Worm (Caenorhabditis elegans) whole organism, L1 larva: ENCODE data around the gene F47B10.3.

Experiments
- Y116A8C.19 ChIP-seq: sonication (generic microtip); optimal IDR thresholded peaks from 2 replicates; lab custom pipeline; 2016; ENCODE audit warnings: missing compliant biosample characterization, missing genetic modification characterization, borderline replicate concordance
- ceh-82 ChIP-seq, 3 experiments: fragments of 150-350 bp in 1 of 3; sonication (generic microtip) in 2 of 3; optimal IDR thresholded peaks; 2 replicates each; lab custom pipeline; 2014 to 2017; ENCODE audit warnings: missing biosample characterization in 3 of 3, missing genetic modification characterization in 3 of 3
- egl-27 ChIP-seq, 2 experiments: fragments of 150-350 bp in 1 of 2; sonication (generic microtip); optimal IDR thresholded peaks; 3 replicates each; lab custom pipeline; 2017 to 2018; ENCODE audit warnings: missing biosample characterization in 2 of 2, missing genetic modification characterization in 2 of 2, missing genetic modification reagents in 2 of 2
- elt-3 ChIP-seq, 6 experiments: fragments of 150-350 bp in 1 of 6; sonication (generic microtip); optimal IDR thresholded peaks; 2 replicates each; lab custom pipeline; 2017 to 2018; ENCODE audit warnings: missing biosample characterization in 6 of 6, missing genetic modification characterization in 6 of 6, inconsistent platforms in 1 of 6
- fkh-10 ChIP-seq: sonication (generic microtip); optimal IDR thresholded peaks from 2 replicates; lab custom pipeline; 2017; ENCODE audit warnings: missing biosample characterization, missing genetic modification reagents, missing genetic modification characterization
- nhr-237 ChIP-seq: fragments of 150-350 bp; optimal IDR thresholded peaks from 2 replicates; lab custom pipeline; 2014; ENCODE audit warnings: missing biosample characterization, missing genetic modification characterization
- nhr-76 ChIP-seq: sonication (generic microtip); optimal IDR thresholded peaks from 2 replicates; lab custom pipeline; 2017; ENCODE audit warnings: missing biosample characterization, missing genetic modification characterization
- pag-3 ChIP-seq: sonication (generic microtip); optimal IDR thresholded peaks from 2 replicates; lab custom pipeline; 2017; ENCODE audit warnings: missing genetic modification characterization, mild to moderate bottlenecking, missing compliant biosample characterization, antibody characterized with exemption, borderline replicate concordance; ENCODE audit not compliant: insufficient read depth
- snpc-4 ChIP-seq: fragments of 150-350 bp; optimal IDR thresholded peaks from 2 replicates; lab custom pipeline; 2014; ENCODE audit warnings: missing biosample characterization, missing genetic modification characterization
- sup-37 ChIP-seq: fragments of 200-800 bp; sonication (Bioruptor generic); optimal IDR thresholded peaks from 2 replicates; lab custom pipeline; 2018; ENCODE audit warnings: mild to moderate bottlenecking, missing genetic modification characterization, missing compliant biosample characterization

- no peak for TF ChIP-seq ceh-82 (tag; optimal IDR thresholded peaks at IDR 0.05; lab: Kevin White, UChicago)
- no peak for TF ChIP-seq egl-27 (tag; optimal IDR thresholded peaks at IDR 0.05; lab: Kevin White, UChicago)
- TF ChIP-seq nhr-76, result no peak
- no peak for TF ChIP-seq snpc-4 (tag; lab: Kevin White, UChicago)
- TF ChIP-seq pag-3 (tag; lab: Kevin White, UChicago), result no peak
- no peak for TF ChIP-seq sup-37 (GFP tag; lab: Kevin White, UChicago)
- TF ChIP-seq Y116A8C.19 (tag; lab: Kevin White, UChicago), result no peak
- TF ChIP-seq nhr-237, result no peak
- no peak for TF ChIP-seq elt-3 (tag; optimal IDR thresholded peaks at IDR 0.05; lab: Kevin White, UChicago)
- TF ChIP-seq fkh-10 (GFP tag; lab: Kevin White, UChicago), result no peak
These were observed 11.4 kb downstream of the F47B10.3 start for ce11 chrX:10903416-10903815.
